Worm (Caenorhabditis elegans): ENCODE measurements around the gene grd-12.

- TF ChIP-seq cnd-1 (tag; optimal IDR thresholded peaks at IDR 0.05) (no peak), nhr-12 (tag; optimal IDR thresholded peaks at IDR 0.05) (no peak), ztf-11 (tag; optimal IDR thresholded peaks at IDR 0.05) (no peak), ceh-83 (GFP tag; optimal IDR thresholded peaks at IDR 0.05) (no peak), elt-1 (tag; optimal IDR thresholded peaks at IDR 0.05; ENCODE audit: borderline replicate concordance, insufficient read depth) (no peak), unc-62 (GFP tag; optimal IDR thresholded peaks at IDR 0.05) (no peak), flh-1 (GFP tag; optimal IDR thresholded peaks at IDR 0.05) (no peak), nhr-237 (tag; optimal IDR thresholded peaks at IDR 0.05) (no peak), ceh-39 (tag; optimal IDR thresholded peaks at IDR 0.05) (no peak), snpc-4 (tag; optimal IDR thresholded peaks at IDR 0.05) (no peak), unc-39 (tag; optimal IDR thresholded peaks at IDR 0.05) (no peak), lin-13 (tag; optimal IDR thresholded peaks at IDR 0.05) (no peak)
Measured at ce11 chrV:15020229-15020628, 41.9 kb downstream of the grd-12 start, which contains the start of gene F14H8.2.
